Fruit fly (Drosophila melanogaster) whole organism, embryonic: ENCODE measurements around the gene CG12948.
A peak's percentile ranks its signal among the peaks of the same experiment; 100 is the strongest.

ENCODE experiments used
- Awh ChIP-seq: fragments of 200-800 bp; sonication (Bioruptor generic); IDR thresholded peaks from 2 replicates; pipeline ENCODE4, ENCODE4 v1.3.6; 2022; ENCODE audit warnings: missing biosample characterization, missing genetic modification characterization
- Blimp-1 ChIP-seq: fragments of 200-800 bp; sonication (Bioruptor generic); optimal IDR thresholded peaks from 3 replicates; lab custom pipeline; 2018; ENCODE audit warnings: missing biosample characterization, missing genetic modification characterization, mild to moderate bottlenecking, moderate library complexity, missing genetic modification reagents
- CG1024 ChIP-seq: fragments of 200-800 bp; sonication (Bioruptor generic); IDR thresholded peaks from 2 replicates; pipeline ENCODE4 v1.3.6; 2022; ENCODE audit warnings: missing biosample characterization, missing genetic modification characterization
- CG11247 ChIP-seq: fragments of 200-800 bp; sonication (Bioruptor generic); IDR thresholded peaks from 2 replicates; pipeline ENCODE4 v1.3.6; 2022; ENCODE audit warnings: missing biosample characterization, missing genetic modification characterization
- CG11696 ChIP-seq: fragments of 200-800 bp; sonication (Bioruptor generic); IDR thresholded peaks from 2 replicates; pipeline ENCODE4 v1.3.6; 2022; ENCODE audit warnings: missing biosample characterization, missing genetic modification characterization
- CG11723 ChIP-seq: fragments of 200-800 bp; sonication (Bioruptor generic); optimal IDR thresholded peaks from 2 replicates; lab custom pipeline; 2017; ENCODE audit warnings: missing biosample characterization, mild to moderate bottlenecking, missing genetic modification characterization
- CG12219 ChIP-seq: fragments of 200-800 bp; sonication (Bioruptor generic); optimal IDR thresholded peaks from 3 replicates; lab custom pipeline; 2018; ENCODE audit warnings: missing biosample characterization, mild to moderate bottlenecking, missing genetic modification characterization
- CG12659 ChIP-seq: fragments of 200-800 bp; sonication (Bioruptor generic); optimal IDR thresholded peaks from 3 replicates; lab custom pipeline; 2017; ENCODE audit warnings: mild to moderate bottlenecking, missing biosample characterization, missing genetic modification reagents, missing genetic modification characterization
- CG13123 ChIP-seq: fragments of 200-800 bp; sonication (Bioruptor generic); optimal IDR thresholded peaks from 2 replicates; lab custom pipeline; 2016; ENCODE audit warnings: missing biosample characterization, missing genetic modification characterization
- CG13624 ChIP-seq: fragments of 200-800 bp; sonication (Bioruptor generic); optimal IDR thresholded peaks from 2 replicates; lab custom pipeline; 2016; ENCODE audit warnings: missing biosample characterization, missing genetic modification characterization
- CG14710 ChIP-seq: fragments of 200-800 bp; sonication (Bioruptor generic); optimal IDR thresholded peaks from 3 replicates; lab custom pipeline; 2019; ENCODE audit warnings: missing biosample characterization, mild to moderate bottlenecking, missing genetic modification characterization, moderate library complexity
- CG15514 ChIP-seq: fragments of 200-800 bp; sonication (Bioruptor generic); optimal IDR thresholded peaks from 3 replicates; lab custom pipeline; 2017; ENCODE audit warnings: missing biosample characterization, missing genetic modification characterization, mild to moderate bottlenecking, moderate library complexity, missing genetic modification reagents
- CG17829 ChIP-seq: fragments of 200-800 bp; optimal IDR thresholded peaks from 2 replicates; lab custom pipeline; 2019; ENCODE audit warnings: missing biosample characterization, mild to moderate bottlenecking, missing genetic modification characterization, moderate library complexity
- CG17912 ChIP-seq: fragments of 200-800 bp; sonication (Bioruptor generic); optimal IDR thresholded peaks from 2 replicates; lab custom pipeline; 2018; ENCODE audit warnings: missing biosample characterization, mild to moderate bottlenecking, missing genetic modification characterization
- CG18011 ChIP-seq: fragments of 200-800 bp; sonication (Bioruptor generic); optimal IDR thresholded peaks from 2 replicates; lab custom pipeline; 2017; ENCODE audit warnings: missing biosample characterization, missing genetic modification characterization, mild to moderate bottlenecking, moderate library complexity, missing genotype
- CG31365 ChIP-seq: fragments of 200-800 bp; sonication (Bioruptor generic); optimal IDR thresholded peaks from 2 replicates; lab custom pipeline; 2018; ENCODE audit warnings: missing biosample characterization, mild to moderate bottlenecking, missing genetic modification characterization
- CG3163 ChIP-seq: fragments of 200-800 bp; sonication (Bioruptor generic); optimal IDR thresholded peaks from 3 replicates; lab custom pipeline; 2016; ENCODE audit warnings: missing biosample characterization, missing genetic modification characterization
- CG32532 ChIP-seq: fragments of 200-800 bp; sonication (Bioruptor generic); IDR thresholded peaks from 2 replicates; pipeline ENCODE4 v1.3.6; 2022; ENCODE audit warnings: missing biosample characterization, missing genetic modification characterization
- CG6175 ChIP-seq: fragments of 200-800 bp; sonication (Bioruptor generic); IDR thresholded peaks from 3 replicates; pipeline ENCODE4 v1.3.6; 2022; ENCODE audit warnings: missing biosample characterization, missing genetic modification characterization
- CG7271 ChIP-seq: fragments of 200-800 bp; sonication (Bioruptor generic); optimal IDR thresholded peaks from 2 replicates; lab custom pipeline; 2018; ENCODE audit warnings: missing biosample characterization, mild to moderate bottlenecking, missing genetic modification characterization, moderate library complexity
- CG7786 ChIP-seq: fragments of 200-800 bp; sonication (Bioruptor generic); optimal IDR thresholded peaks from 2 replicates; lab custom pipeline; 2016; ENCODE audit warnings: missing biosample characterization, missing genetic modification characterization
- CG8478 ChIP-seq: fragments of >200 bp; optimal IDR thresholded peaks from 2 replicates; lab custom pipeline; 2018
- CG9817 ChIP-seq: fragments of 200-800 bp; sonication (Bioruptor generic); optimal IDR thresholded peaks from 2 replicates; lab custom pipeline; 2018; ENCODE audit warnings: missing biosample characterization, mild to moderate bottlenecking, missing genetic modification characterization, moderate library complexity
- CG9876 ChIP-seq: fragments of 200-800 bp; sonication (Bioruptor generic); optimal IDR thresholded peaks from 2 replicates; lab custom pipeline; 2016; ENCODE audit warnings: missing biosample characterization, missing genetic modification characterization
- Doc3 ChIP-seq: fragments of 200-800 bp; sonication (Bioruptor generic); IDR thresholded peaks from 3 replicates; pipeline ENCODE4 v1.3.6; 2022; ENCODE audit warnings: missing biosample characterization, missing genetic modification characterization; ENCODE audit not compliant: partially characterized antibody
- Dp ChIP-seq: fragments of 200-800 bp; sonication (Bioruptor generic); optimal IDR thresholded peaks from 2 replicates; lab custom pipeline; 2018; ENCODE audit warnings: missing biosample characterization, mild to moderate bottlenecking, missing genetic modification characterization, moderate library complexity
- GATAe ChIP-seq: fragments of 200-800 bp; sonication (Bioruptor generic); conservative IDR thresholded peaks from 2 replicates; pipeline ENCODE4 v1.3.6; 2022; ENCODE audit warnings: missing biosample characterization, missing genetic modification characterization
- Gsc ChIP-seq: fragments of 200-800 bp; sonication (Bioruptor generic); IDR thresholded peaks from 2 replicates; pipeline ENCODE4 v1.3.6; 2022; ENCODE audit warnings: missing biosample characterization, missing genetic modification characterization
- Mad ChIP-seq: fragments of 200-800 bp; sonication (Bioruptor generic); optimal IDR thresholded peaks from 2 replicates; lab custom pipeline; 2016; ENCODE audit warnings: missing biosample characterization, missing genetic modification characterization
- NC2α ChIP-seq: fragments of 200-800 bp; sonication (Bioruptor generic); optimal IDR thresholded peaks from 2 replicates; lab custom pipeline; 2016; ENCODE audit warnings: missing biosample characterization, missing genetic modification characterization
- Poxn ChIP-seq: fragments of 200-800 bp; sonication (Bioruptor generic); IDR thresholded peaks from 2 replicates; pipeline ENCODE4 v1.3.6; 2022; ENCODE audit warnings: missing biosample characterization, missing genetic modification characterization
- Sox102F ChIP-seq: fragments of 200-800 bp; sonication (Bioruptor generic); optimal IDR thresholded peaks from 2 replicates; lab custom pipeline; 2018; ENCODE audit warnings: missing biosample characterization, mild to moderate bottlenecking, missing genetic modification characterization, moderate library complexity
- Usf ChIP-seq: fragments of 200-800 bp; sonication (Bioruptor generic); optimal IDR thresholded peaks from 2 replicates; lab custom pipeline; 2017; ENCODE audit warnings: missing genotype, missing biosample characterization, missing genetic modification characterization
- Vsx1 ChIP-seq: fragments of 200-800 bp; sonication (Bioruptor generic); optimal IDR thresholded peaks from 2 replicates; lab custom pipeline; 2017; ENCODE audit warnings: missing biosample characterization, mild to moderate bottlenecking, missing genetic modification characterization, missing genetic modification reagents
- abd-A ChIP-seq: fragments of 200-800 bp; sonication (Bioruptor generic); optimal IDR thresholded peaks from 3 replicates; lab custom pipeline; 2019; ENCODE audit warnings: missing biosample characterization, mild to moderate bottlenecking, missing genetic modification characterization, moderate library complexity
- ase ChIP-seq: fragments of 200-800 bp; sonication (Bioruptor generic); IDR thresholded peaks from 3 replicates; pipeline ENCODE4 v1.3.6; 2022; ENCODE audit warnings: missing biosample characterization, missing genetic modification characterization
- bsh ChIP-seq, 2 experiments: fragments of 200-800 bp; sonication (Bioruptor generic); optimal IDR thresholded peaks; 2 replicates each; lab custom pipeline; 2017 to 2018; ENCODE audit warnings: mild to moderate bottlenecking in 2 of 2, missing biosample characterization in 2 of 2, missing genetic modification characterization in 2 of 2, moderate library complexity in 1 of 2
- crp ChIP-seq, 2 experiments: fragments of 200-800 bp; sonication (Bioruptor generic); optimal IDR thresholded peaks; 2 replicates in 1 of 2; 3 replicates in 1 of 2; lab custom pipeline; 2017; ENCODE audit warnings: missing biosample characterization in 2 of 2, missing genetic modification characterization in 2 of 2, mild to moderate bottlenecking in 1 of 2, moderate library complexity in 1 of 2
- exex ChIP-seq: fragments of 200-800 bp; sonication (Bioruptor generic); optimal IDR thresholded peaks from 4 replicates; lab custom pipeline; 2018; ENCODE audit warnings: missing biosample characterization, mild to moderate bottlenecking, missing genetic modification characterization, moderate library complexity
- gfzf ChIP-seq: fragments of 200-800 bp; sonication (Bioruptor generic); optimal IDR thresholded peaks from 2 replicates; lab custom pipeline; 2016; ENCODE audit warnings: missing biosample characterization, mild to moderate bottlenecking, missing genetic modification characterization, moderate library complexity
- hth ChIP-seq: fragments of >200 bp; optimal IDR thresholded peaks from 2 replicates; lab custom pipeline; 2017; ENCODE audit warnings: inconsistent platforms
- maf-S ChIP-seq: fragments of 200-800 bp; sonication (Bioruptor generic); optimal IDR thresholded peaks from 2 replicates; lab custom pipeline; 2016; ENCODE audit warnings: missing biosample characterization, missing genetic modification characterization
- pfk ChIP-seq: fragments of 200-800 bp; sonication (Bioruptor generic); optimal IDR thresholded peaks from 2 replicates; lab custom pipeline; 2018; ENCODE audit warnings: missing biosample characterization, mild to moderate bottlenecking, missing genetic modification characterization, moderate library complexity
- seq ChIP-seq: fragments of 200-800 bp; sonication (Bioruptor generic); IDR thresholded peaks from 2 replicates; pipeline ENCODE4 v1.3.6; 2022; ENCODE audit warnings: missing biosample characterization, missing genetic modification characterization
- sqz ChIP-seq: fragments of 200-800 bp; sonication (Bioruptor generic); optimal IDR thresholded peaks from 3 replicates; lab custom pipeline; 2018; ENCODE audit warnings: missing biosample characterization, mild to moderate bottlenecking, missing genetic modification characterization
- tap ChIP-seq: fragments of 200-800 bp; optimal IDR thresholded peaks from 3 replicates; lab custom pipeline; 2019; ENCODE audit warnings: missing biosample characterization, mild to moderate bottlenecking, missing genetic modification characterization, moderate library complexity
- ttk ChIP-seq: fragments of 200-800 bp; sonication (Bioruptor generic); IDR thresholded peaks from 2 replicates; pipeline ENCODE4 v2.1.2; 2022; ENCODE audit warnings: missing biosample characterization, missing genetic modification characterization
- usp ChIP-seq: fragments of >200 bp; optimal IDR thresholded peaks from 2 replicates; lab custom pipeline; 2017; ENCODE audit warnings: missing biosample characterization, missing genetic modification characterization
- wek ChIP-seq: fragments of 200-800 bp; sonication (Bioruptor generic); optimal IDR thresholded peaks from 3 replicates; lab custom pipeline; 2018; ENCODE audit warnings: missing biosample characterization, mild to moderate bottlenecking, missing genetic modification characterization, moderate library complexity
- wor ChIP-seq: fragments of 200-800 bp; sonication (Bioruptor generic); IDR thresholded peaks from 2 replicates; pipeline ENCODE4 v1.3.6; 2022; ENCODE audit warnings: missing biosample characterization, missing genetic modification characterization
- zfh2 ChIP-seq: fragments of 200-800 bp; sonication (Bioruptor generic); optimal IDR thresholded peaks from 2 replicates; lab custom pipeline; 2016; ENCODE audit warnings: missing biosample characterization, missing genetic modification characterization

Gene CG12948

DNA sequence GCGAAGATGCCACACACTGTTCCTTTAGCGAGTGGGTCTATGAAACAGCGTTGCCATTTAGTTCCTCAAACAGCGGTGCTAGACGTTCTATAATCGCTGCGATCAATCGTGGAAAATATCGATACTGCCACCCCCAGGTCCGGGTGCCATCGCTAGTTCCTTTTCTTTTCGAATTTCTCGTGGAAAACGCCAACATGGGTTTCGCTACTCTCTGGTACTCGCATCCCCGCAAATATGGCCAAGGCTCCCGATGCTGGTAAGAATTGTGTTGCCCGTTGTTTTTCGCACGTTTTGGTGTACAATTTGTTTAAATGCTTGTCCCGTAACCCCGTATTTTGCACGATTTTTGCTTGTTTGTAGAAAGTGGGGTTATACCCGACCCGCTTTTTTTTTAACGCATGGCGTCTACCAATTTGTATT, 30.4 kb upstream of the CG12948 start, which contains the start of gene RpS29 (continued):
- TF ChIP-seq Sox102F (GFP tag; lab: Kevin White, UChicago): peak; percentile 14
- no peak; the same call in 1 of the 2 replicates for TF ChIP-seq GATAe
- peak; percentile 60 for TF ChIP-seq Blimp-1
- TF ChIP-seq usp (GFP tag; lab: Kevin White, UChicago): no peak
- TF ChIP-seq CG1024 (GFP tag; lab: Robert Waterston, UW): peak; percentile 64
- peak; percentile 79 for TF ChIP-seq ttk (GFP tag; lab: Robert Waterston, UW)
- peak; percentile 75 for TF ChIP-seq sqz (GFP tag; lab: Kevin White, UChicago)
- peak; percentile 80 for TF ChIP-seq CG3163 (GFP tag; lab: Kevin White, UChicago)
- TF ChIP-seq Vsx1 (GFP tag; lab: Kevin White, UChicago): peak; percentile 72
- peak; percentile 74 for TF ChIP-seq CG13123 (GFP tag; lab: Kevin White, UChicago)
- TF ChIP-seq Doc3 (GFP tag; lab: Robert Waterston, UW): peak; percentile 85
- peak; percentile 99 for TF ChIP-seq Dp (GFP tag; lab: Kevin White, UChicago)
- TF ChIP-seq CG17912 (GFP tag; lab: Kevin White, UChicago): peak; percentile 88
- TF ChIP-seq CG32532 (GFP tag; lab: Robert Waterston, UW): peak; percentile 89
- peak; percentile 92 for TF ChIP-seq CG13624
- TF ChIP-seq CG18011 (GFP tag; lab: Kevin White, UChicago): peak; percentile 75
- TF ChIP-seq CG11696: no peak
- peak; percentile 68 for TF ChIP-seq CG11723 (GFP tag; lab: Kevin White, UChicago)
- peak; percentile 77 for TF ChIP-seq pfk (GFP tag; lab: Kevin White, UChicago)
- TF ChIP-seq CG9876: peak; percentile 91
- TF ChIP-seq CG9817 (tag; lab: Kevin White, UChicago): peak; percentile 83
- no peak for TF ChIP-seq hth
- TF ChIP-seq crp (GFP tag; optimal IDR thresholded peaks at IDR 0.05; lab: Kevin White, UChicago): peak in 1 of 2 experiments; percentile 50
- no peak for TF ChIP-seq Awh (GFP tag; lab: Robert Waterston, UW)
- TF ChIP-seq CG7786 (GFP tag; lab: Kevin White, UChicago): peak; percentile 86
- peak; percentile 87 for TF ChIP-seq zfh2 (GFP tag; lab: Kevin White, UChicago)
- TF ChIP-seq CG7271 (tag; lab: Kevin White, UChicago): peak; percentile 60
- peak; percentile 54 for TF ChIP-seq gfzf (GFP tag; lab: Kevin White, UChicago)
- TF ChIP-seq Gsc (GFP tag; lab: Robert Waterston, UW): no peak
- TF ChIP-seq CG17829: peak; percentile 74
- no peak; the same call in 1 of the 2 replicates for TF ChIP-seq seq (GFP tag; lab: Robert Waterston, UW)
- peak; percentile 58 for TF ChIP-seq Usf (GFP tag; lab: Kevin White, UChicago)
- TF ChIP-seq abd-A (tag; lab: Kevin White, UChicago): no peak
- TF ChIP-seq CG12659 (GFP tag; lab: Kevin White, UChicago): peak; percentile 92
- TF ChIP-seq maf-S (GFP tag; lab: Kevin White, UChicago): peak; percentile 84
- TF ChIP-seq Mad (GFP tag; lab: Kevin White, UChicago): peak; percentile 85
- TF ChIP-seq CG6175 (GFP tag; lab: Robert Waterston, UW): peak; percentile 84
- peak; percentile 51 for TF ChIP-seq CG31365 (tag; lab: Kevin White, UChicago)
- TF ChIP-seq CG15514 (GFP tag; lab: Kevin White, UChicago): peak; percentile 95
- TF ChIP-seq wor (GFP tag; lab: Robert Waterston, UW): no peak
- peak; percentile 39 for TF ChIP-seq exex
- peak; percentile 53 for TF ChIP-seq NC2α (GFP tag; lab: Kevin White, UChicago)
- peak; percentile 84 for TF ChIP-seq CG11247 (GFP tag; lab: Robert Waterston, UW)
- peak; percentile 38 for TF ChIP-seq tap (tag; lab: Kevin White, UChicago)
- TF ChIP-seq CG14710 (tag; lab: Kevin White, UChicago): peak; percentile 87
- TF ChIP-seq CG8478 (lab: Kevin White, UChicago): no peak
- peak; percentile 56 for TF ChIP-seq CG12219
- TF ChIP-seq wek (GFP tag; lab: Kevin White, UChicago): peak; percentile 68
- TF ChIP-seq Poxn: peak; percentile 60; the same call in 1 of the 2 replicates
- TF ChIP-seq ase (GFP tag; lab: Robert Waterston, UW): peak; percentile 65; the same call in 2 of the 3 replicates
- peak; percentile 46 to 49 for TF ChIP-seq bsh (GFP tag; optimal IDR thresholded peaks at IDR 0.05; lab: Kevin White, UChicago)
